Fruit fly (Drosophila melanogaster): Measurements from ENCODE around the gene CG8915.

DNA sequence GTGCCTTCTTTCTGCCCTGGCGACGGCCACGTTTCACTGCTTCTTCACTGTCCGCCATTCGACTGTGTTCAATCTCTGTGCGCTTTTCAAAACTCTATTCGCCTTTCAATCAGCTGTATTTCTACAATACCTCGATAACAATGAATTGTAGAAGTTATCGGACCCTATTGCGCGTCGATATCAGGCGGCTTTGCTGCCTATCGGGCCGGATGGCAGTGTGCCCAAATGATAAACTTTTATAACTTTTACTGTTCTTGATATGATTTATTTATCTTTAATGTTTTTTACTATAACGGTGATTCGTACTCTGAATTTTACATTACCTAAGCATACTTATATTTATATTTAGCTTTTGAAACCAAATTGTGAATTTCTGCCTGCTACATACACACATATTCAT, at the start of gene CG8915:
- TF ChIP-seq nmo (GFP tag; optimal IDR thresholded peaks at IDR 0.05): peak; percentile 13
- TF ChIP-seq CG15601 (tag; optimal IDR thresholded peaks at IDR 0.05): peak; percentile 56
- TF ChIP-seq chn (GFP tag; optimal IDR thresholded peaks at IDR 0.05): no peak
- no peak for TF ChIP-seq CG7357 (GFP tag; IDR thresholded peaks at IDR 0.05)
- TF ChIP-seq Nf-YC (tag; optimal IDR thresholded peaks at IDR 0.05): no peak
- no peak for TF ChIP-seq run (tag; optimal IDR thresholded peaks at IDR 0.05)
- TF ChIP-seq CG10366 (GFP tag; IDR thresholded peaks at IDR 0.05): no peak
- TF ChIP-seq phol (tag; optimal IDR thresholded peaks at IDR 0.05): peak; percentile 18
- no peak for TF ChIP-seq ind (GFP tag; optimal IDR thresholded peaks at IDR 0.05)
- no peak for TF ChIP-seq bab2 (GFP tag; optimal IDR thresholded peaks at IDR 0.05)
- TF ChIP-seq CG13775 (GFP tag; optimal IDR thresholded peaks at IDR 0.05): no peak
- TF ChIP-seq Stat92E (GFP tag; optimal IDR thresholded peaks at IDR 0.05): no peak
- TF ChIP-seq CrebB (tag; optimal IDR thresholded peaks at IDR 0.05): no peak
